Worm (Caenorhabditis elegans) whole organism, late embryonic: Measurements from ENCODE around the gene F59E11.5.

Experiments
- Y22D7AL.16 ChIP-seq: sonication (generic microtip); optimal IDR thresholded peaks from 2 replicates; lab custom pipeline; 2016; ENCODE audit warnings: missing genetic modification characterization, missing compliant biosample characterization
- ama-1 ChIP-seq: fragments of 150-350 bp; optimal IDR thresholded peaks from 2 replicates; lab custom pipeline; 2014
- ceh-19 ChIP-seq: fragments of 200-800 bp; sonication (Bioruptor generic); optimal IDR thresholded peaks from 2 replicates; lab custom pipeline; 2018; ENCODE audit warnings: mild to moderate bottlenecking, missing genetic modification characterization, missing compliant biosample characterization
- ceh-34 ChIP-seq: sonication (generic microtip); optimal IDR thresholded peaks from 2 replicates; lab custom pipeline; 2016; ENCODE audit warnings: mild to moderate bottlenecking, missing genetic modification characterization, missing compliant biosample characterization
- dmd-4 ChIP-seq: sonication (generic microtip); optimal IDR thresholded peaks from 2 replicates; lab custom pipeline; 2016; ENCODE audit warnings: borderline replicate concordance, missing genetic modification characterization, missing compliant biosample characterization
- fkh-10 ChIP-seq: fragments of 150-350 bp; optimal IDR thresholded peaks from 2 replicates; lab custom pipeline; 2014; ENCODE audit warnings: missing biosample characterization, missing genetic modification reagents, missing genetic modification characterization
- fkh-6 ChIP-seq: sonication (generic microtip); optimal IDR thresholded peaks from 2 replicates; lab custom pipeline; 2016; ENCODE audit warnings: missing genetic modification characterization, missing compliant biosample characterization
- madf-2 ChIP-seq: sonication (generic microtip); optimal IDR thresholded peaks from 2 replicates; lab custom pipeline; 2017; ENCODE audit warnings: missing genetic modification characterization, missing compliant biosample characterization
- nhr-11 ChIP-seq: fragments of 150-350 bp; optimal IDR thresholded peaks from 2 replicates; lab custom pipeline; 2014; ENCODE audit warnings: missing biosample characterization, missing genetic modification characterization
- pat-9 ChIP-seq: fragments of 200-800 bp; sonication (Bioruptor generic); optimal IDR thresholded peaks from 2 replicates; lab custom pipeline; 2018; ENCODE audit warnings: mild to moderate bottlenecking, missing genetic modification characterization, moderate library complexity, missing compliant biosample characterization
- pha-4 ChIP-seq: fragments of 150-350 bp; optimal IDR thresholded peaks from 2 replicates; lab custom pipeline; 2018; ENCODE audit warnings: missing biosample characterization, missing genetic modification reagents, missing genetic modification characterization
- tbx-7 ChIP-seq: sonication (generic microtip); optimal IDR thresholded peaks from 2 replicates; lab custom pipeline; 2016; ENCODE audit warnings: missing genotype, missing genetic modification characterization, missing compliant biosample characterization

DNA sequence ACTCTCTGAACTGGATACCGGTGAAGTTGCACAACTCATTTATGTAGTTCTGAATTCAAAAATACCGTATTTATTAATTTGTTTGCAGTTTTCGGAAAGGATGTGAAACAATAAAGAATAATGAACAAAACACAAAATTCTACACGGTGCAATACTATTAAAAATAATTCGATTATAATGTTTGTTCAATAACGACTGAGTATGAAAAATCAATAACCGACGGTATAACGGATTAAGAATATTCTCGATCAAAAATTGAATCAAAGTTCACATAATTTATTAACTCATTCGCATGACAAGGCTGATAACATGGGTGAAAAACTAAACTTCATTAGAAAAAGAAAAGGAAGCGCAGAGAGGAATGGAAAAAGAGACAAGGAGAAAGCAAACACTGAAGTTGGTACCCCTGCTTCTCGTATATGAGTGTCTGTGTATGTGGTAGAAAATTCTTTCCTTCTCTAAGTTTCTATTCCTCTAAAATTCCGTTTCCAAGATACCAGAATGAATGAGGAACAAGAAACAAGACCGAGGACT, 19.9 kb upstream of the F59E11.5 start, which contains the start of gene nhr-143:
- TF ChIP-seq fkh-10 (GFP tag; lab: Kevin White, UChicago) (no peak), ceh-34 (tag; lab: Kevin White, UChicago) (no peak), ama-1 (lab: Kevin White, UChicago) (no peak), Y22D7AL.16 (tag; lab: Kevin White, UChicago) (no peak), fkh-6 (tag; lab: Kevin White, UChicago) (no peak), tbx-7 (no peak), nhr-11 (tag; lab: Kevin White, UChicago) (no peak), ceh-19 (GFP tag; lab: Kevin White, UChicago) (no peak), pat-9 (tag; lab: Kevin White, UChicago) (no peak), dmd-4 (tag; lab: Kevin White, UChicago) (no peak), pha-4 (tag; lab: Kevin White, UChicago) (no peak), madf-2 (no peak)
